Worm (Caenorhabditis elegans) whole organism, L2 larva: ENCODE measurements around the gene rexd-1.

Experiments
- aly-2 ChIP-seq: fragments of 150-350 bp; optimal IDR thresholded peaks from 2 replicates; lab custom pipeline; 2014; ENCODE audit warnings: missing biosample characterization, missing genetic modification characterization
- ama-1 ChIP-seq: fragments of 150-350 bp; optimal IDR thresholded peaks from 2 replicates; lab custom pipeline; 2018; ENCODE audit warnings: inconsistent platforms
- lin-13 ChIP-seq: fragments of 150-350 bp; optimal IDR thresholded peaks from 2 replicates; lab custom pipeline; 2014; ENCODE audit warnings: missing biosample characterization, missing genetic modification reagents, missing genetic modification characterization
- lin-39 ChIP-seq: fragments of 150-350 bp; optimal IDR thresholded peaks from 2 replicates; lab custom pipeline; 2014; ENCODE audit warnings: missing biosample characterization, missing genetic modification reagents, missing genetic modification characterization
- nhr-12 ChIP-seq: fragments of 150-350 bp; optimal IDR thresholded peaks from 2 replicates; lab custom pipeline; 2014; ENCODE audit warnings: missing biosample characterization, missing genetic modification characterization
- nhr-237 ChIP-seq: fragments of 150-350 bp; optimal IDR thresholded peaks from 2 replicates; lab custom pipeline; 2014; ENCODE audit warnings: missing biosample characterization, missing genetic modification characterization
- sma-9 ChIP-seq, 2 experiments: fragments of 150-350 bp in 1 of 2; sonication (generic microtip) in 1 of 2; optimal IDR thresholded peaks; 2 replicates each; lab custom pipeline; 2014 to 2016; ENCODE audit warnings: missing genetic modification characterization in 2 of 2, mild to moderate bottlenecking in 1 of 2, missing biosample characterization in 1 of 2, missing compliant biosample characterization in 1 of 2, missing genetic modification reagents in 1 of 2, moderate library complexity in 1 of 2
- snpc-4 ChIP-seq: fragments of 150-350 bp; optimal IDR thresholded peaks from 2 replicates; lab custom pipeline; 2014; ENCODE audit warnings: missing biosample characterization, missing genetic modification characterization
- unc-62 ChIP-seq: fragments of 150-350 bp; optimal IDR thresholded peaks from 2 replicates; lab custom pipeline; 2014; ENCODE audit warnings: missing biosample characterization, missing genetic modification reagents, missing genetic modification characterization
- ztf-4 ChIP-seq: fragments of 150-350 bp; optimal IDR thresholded peaks from 2 replicates; lab custom pipeline; 2014; ENCODE audit warnings: missing biosample characterization, missing genetic modification characterization

DNA sequence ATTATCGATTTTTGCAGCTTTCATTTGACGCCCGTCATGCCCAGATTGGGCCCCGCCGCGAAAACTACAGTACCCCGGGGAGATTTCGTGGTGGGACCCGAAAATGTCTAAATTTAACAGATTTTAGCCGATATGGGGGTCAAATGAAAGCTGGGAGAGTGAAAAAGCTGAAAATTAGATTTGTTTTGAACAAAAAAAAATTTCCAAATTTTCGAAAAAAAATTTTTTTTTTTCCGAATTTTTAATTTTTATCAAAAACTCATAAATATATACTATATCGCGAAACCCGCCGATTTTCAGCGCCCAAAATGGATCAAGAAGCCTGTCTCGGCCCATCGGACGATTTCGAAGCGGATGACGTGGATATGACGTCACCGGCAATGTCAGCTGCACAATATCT is 43.8 kb downstream of the rexd-1 start, which contains the start of gene smi-1:
- TF ChIP-seq lin-39 (tag; lab: Kevin White, UChicago) = no peak
- no peak for TF ChIP-seq nhr-12
- no peak for TF ChIP-seq unc-62 (GFP tag; lab: Kevin White, UChicago)
- no peak for TF ChIP-seq sma-9 (GFP tag; optimal IDR thresholded peaks at IDR 0.05; lab: Kevin White, UChicago)
- no peak for TF ChIP-seq sma-9 (tag; optimal IDR thresholded peaks at IDR 0.05; lab: Kevin White, UChicago)
- TF ChIP-seq aly-2 (tag; lab: Kevin White, UChicago) = no peak
- no peak for TF ChIP-seq nhr-237 (tag; lab: Kevin White, UChicago)
- no peak for TF ChIP-seq snpc-4 (tag; lab: Kevin White, UChicago)
- TF ChIP-seq ama-1 (lab: Kevin White, UChicago) = no peak
- TF ChIP-seq lin-13 (GFP tag; lab: Kevin White, UChicago) = no peak
- no peak for TF ChIP-seq ztf-4 (tag; lab: Kevin White, UChicago)
